Worm (Caenorhabditis elegans): Measurements from ENCODE around the gene F01F1.2.

DNA sequence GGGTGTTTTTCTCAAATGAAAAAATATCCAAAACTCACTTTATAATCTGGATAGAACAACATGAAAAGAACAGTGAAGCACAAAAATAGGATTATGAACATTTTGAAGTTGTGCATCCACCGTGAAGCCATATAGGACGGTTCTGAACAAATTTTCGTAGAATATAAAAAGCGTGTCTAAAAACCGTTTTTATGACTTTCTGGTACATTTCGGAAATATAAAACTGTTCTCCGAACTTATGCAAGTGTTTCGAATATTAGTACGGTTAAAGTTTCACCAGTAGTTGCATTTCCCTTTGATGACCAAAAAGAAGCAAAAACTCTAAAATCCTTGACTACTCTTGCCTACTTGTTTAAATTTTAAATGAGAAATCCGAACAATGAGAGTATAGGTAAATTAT lies 10.3 kb downstream of the F01F1.2 start, which contains the start of gene C28H8.8:
- TF ChIP-seq dao-5 (tag; optimal IDR thresholded peaks at IDR 0.05) (no peak), W03F9.2 (tag; optimal IDR thresholded peaks at IDR 0.05) (no peak), him-1 (tag; optimal IDR thresholded peaks at IDR 0.05) (no peak)
